Worm (Caenorhabditis elegans) whole organism, L4 larva: Measurements from ENCODE around the gene R07E5.11.

Experiments
- aha-1 ChIP-seq: fragments of 150-350 bp; peaks from one replicate; lab custom pipeline; 2014; ENCODE audit warnings: missing biosample characterization, missing genetic modification characterization
- ama-1 ChIP-seq: fragments of 150-350 bp; optimal IDR thresholded peaks from 2 replicates; lab custom pipeline; 2014; ENCODE audit warnings: inconsistent platforms, mixed read lengths
- daf-19 ChIP-seq: fragments of 200-800 bp; sonication (Bioruptor generic); conservative IDR thresholded peaks from 2 replicates; pipeline ENCODE4 v1.3.6; 2022; ENCODE audit warnings: missing genetic modification characterization, missing compliant biosample characterization
- dpl-1 ChIP-seq: fragments of 150-350 bp; optimal IDR thresholded peaks from 2 replicates; lab custom pipeline; 2014; ENCODE audit warnings: missing biosample characterization, missing genetic modification reagents, missing genetic modification characterization
- fkh-10 ChIP-seq: fragments of 150-350 bp; optimal IDR thresholded peaks from 2 replicates; lab custom pipeline; 2014; ENCODE audit warnings: missing biosample characterization, missing genetic modification reagents, missing genetic modification characterization
- hlh-11 ChIP-seq: fragments of 200-800 bp; sonication (Bioruptor generic); optimal IDR thresholded peaks from 2 replicates; lab custom pipeline; 2018; ENCODE audit warnings: mild to moderate bottlenecking, missing genetic modification characterization, missing compliant biosample characterization
- jun-1 ChIP-seq: fragments of 150-350 bp; optimal IDR thresholded peaks from 2 replicates; lab custom pipeline; 2014; ENCODE audit warnings: missing biosample characterization, missing genetic modification reagents, missing genetic modification characterization
- lin-13 ChIP-seq: fragments of 150-350 bp; optimal IDR thresholded peaks from 2 replicates; lab custom pipeline; 2014; ENCODE audit warnings: missing biosample characterization, missing genetic modification reagents, missing genetic modification characterization
- lin-15B ChIP-seq: fragments of 150-350 bp; sonication (generic microtip); optimal IDR thresholded peaks from 3 replicates; lab custom pipeline; 2014; ENCODE audit warnings: missing biosample characterization, missing genetic modification characterization
- lir-3 ChIP-seq: sonication (generic microtip); optimal IDR thresholded peaks from 2 replicates; lab custom pipeline; 2016; ENCODE audit warnings: mild to moderate bottlenecking, missing genetic modification characterization, missing compliant biosample characterization
- skn-1 ChIP-seq: fragments of 150-350 bp; optimal IDR thresholded peaks from 2 replicates; lab custom pipeline; 2014; ENCODE audit warnings: missing biosample characterization, missing genetic modification characterization
- snpc-4 ChIP-seq: fragments of 150-350 bp; optimal IDR thresholded peaks from 2 replicates; lab custom pipeline; 2014; ENCODE audit warnings: missing biosample characterization, missing genetic modification characterization
- vab-7 ChIP-seq: fragments of 200-800 bp; sonication (Bioruptor generic); IDR thresholded peaks from 2 replicates; pipeline ENCODE4 v1.3.6; 2022; ENCODE audit warnings: missing genetic modification reagents, missing genetic modification characterization, missing compliant biosample characterization

DNA sequence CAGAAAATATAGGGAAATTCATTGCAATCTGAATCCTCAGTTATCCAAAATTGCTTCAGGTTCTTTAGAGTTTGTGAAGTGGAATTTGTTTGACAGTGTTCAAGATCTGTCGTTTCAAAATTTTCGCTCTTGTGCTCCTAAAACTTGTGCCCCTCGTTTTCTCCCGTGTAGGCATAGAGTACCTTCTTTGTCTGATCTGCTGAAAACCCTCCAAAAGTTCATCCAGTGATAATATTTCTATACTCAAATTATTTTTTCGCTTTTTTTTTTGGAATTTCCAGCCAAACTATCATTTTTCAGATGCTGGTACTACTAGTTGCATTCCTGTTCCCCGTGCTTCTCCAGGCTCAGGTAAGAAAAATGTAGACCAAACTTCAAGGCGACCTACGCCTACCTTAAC lies 20.5 kb downstream of the R07E5.11 start, which contains the start of gene R07E5.4:
- no peak for TF ChIP-seq lin-15B (tag; lab: Kevin White, UChicago)
- no peak for TF ChIP-seq ama-1 (lab: Kevin White, UChicago)
- TF ChIP-seq lir-3 (tag; lab: Kevin White, UChicago) = no peak
- TF ChIP-seq lin-13 (GFP tag; lab: Kevin White, UChicago) = no peak
- no peak for TF ChIP-seq hlh-11 (tag; lab: Kevin White, UChicago)
- TF ChIP-seq snpc-4 (tag; lab: Kevin White, UChicago) = no peak
- no peak for TF ChIP-seq jun-1 (tag; lab: Kevin White, UChicago)
- no peak for TF ChIP-seq daf-19 (GFP tag; lab: Robert Waterston, UW)
- TF ChIP-seq skn-1 (tag; lab: Kevin White, UChicago) = no peak
- no peak for TF ChIP-seq vab-7 (GFP tag; lab: Robert Waterston, UW)
- TF ChIP-seq aha-1 (tag; lab: Kevin White, UChicago) = no peak
- TF ChIP-seq dpl-1 = no peak
- no peak for TF ChIP-seq fkh-10
